Worm (Caenorhabditis elegans): Measurements from ENCODE around the gene srbc-10.
"Not testable (repeated sequence)": the region's sequence is repeated elsewhere in the genome, so short reads cannot be mapped to it uniquely, and the experiment has no call there.

The srbc-10 gene

DNA sequence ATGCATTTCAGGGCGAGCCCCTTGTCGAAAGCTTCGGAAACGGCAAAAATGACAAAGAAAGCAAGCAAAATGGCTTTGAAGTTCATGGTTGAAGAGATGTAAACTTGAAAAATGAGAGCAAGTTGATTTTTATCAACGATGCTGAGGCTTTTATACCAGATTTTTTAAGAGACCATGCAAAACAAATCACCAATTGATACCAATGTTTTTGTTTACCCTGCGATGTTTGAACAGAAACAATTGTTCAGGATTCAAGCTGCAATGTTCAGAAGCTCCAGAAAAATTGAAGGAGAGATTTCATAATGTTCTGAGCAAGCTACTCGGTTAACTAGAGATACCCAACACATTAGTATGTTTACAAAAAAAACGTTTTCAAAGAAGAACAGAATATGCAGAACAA is 29.5 kb upstream of the srbc-10 start, which contains the start of gene C54F6.15:
TSS of gene C54F6.15 (minus strand) at position 101 of the 400 bp plus-strand sequence.
- TF ChIP-seq cog-1 (tag; optimal IDR thresholded peaks at IDR 0.05) (no peak), T22C8.4 (GFP tag; IDR thresholded peaks at IDR 0.05) (no peak), med-1 (GFP tag; optimal IDR thresholded peaks at IDR 0.05; ENCODE audit: insufficient read depth) (no peak), tab-1 (GFP tag; IDR thresholded peaks at IDR 0.05) (no peak), ztf-29 (GFP tag; IDR thresholded peaks at IDR 0.05) (no peak), flt-1 (GFP tag; IDR thresholded peaks at IDR 0.05) (no peak), ztf-23 (GFP tag; IDR thresholded peaks at IDR 0.05) (no peak), ref-1 (GFP tag; conservative IDR thresholded peaks at IDR 0.05) (no peak), klf-2 (GFP tag; conservative IDR thresholded peaks at IDR 0.05) (no peak)

ce11 chrV:7521304-7521703 is 28.5 kb upstream of the srbc-10 start:
- no peak for TF ChIP-seq ztf-29 (GFP tag; IDR thresholded peaks at IDR 0.05)
- no peak for TF ChIP-seq ztf-23 (GFP tag; IDR thresholded peaks at IDR 0.05)
- TF ChIP-seq tab-1 (GFP tag; IDR thresholded peaks at IDR 0.05) = no peak
- TF ChIP-seq T22C8.4 (GFP tag; IDR thresholded peaks at IDR 0.05) = no peak
- TF ChIP-seq klf-2 (GFP tag; conservative IDR thresholded peaks at IDR 0.05) = no peak
- TF ChIP-seq flt-1 (GFP tag; IDR thresholded peaks at IDR 0.05) = no peak
- no peak for TF ChIP-seq cog-1 (tag; optimal IDR thresholded peaks at IDR 0.05)

- TF ChIP-seq cog-1 (tag; optimal IDR thresholded peaks at IDR 0.05) (no peak), flt-1 (GFP tag; IDR thresholded peaks at IDR 0.05) (no peak), tab-1 (GFP tag; IDR thresholded peaks at IDR 0.05) (no peak), klf-2 (GFP tag; conservative IDR thresholded peaks at IDR 0.05) (no peak), ref-1 (GFP tag; conservative IDR thresholded peaks at IDR 0.05) (no peak), ztf-23 (GFP tag; IDR thresholded peaks at IDR 0.05) (no peak), T22C8.4 (GFP tag; IDR thresholded peaks at IDR 0.05) (no peak), med-1 (GFP tag; optimal IDR thresholded peaks at IDR 0.05; ENCODE audit: insufficient read depth) (no peak), ztf-29 (GFP tag; IDR thresholded peaks at IDR 0.05) (no peak)
Observed at ce11 chrV:7520077-7520476, 27.3 kb upstream of the srbc-10 start, which contains the start of gene srb-19. srb-19 (minus strand) TSS chrV:7520177.

DNA sequence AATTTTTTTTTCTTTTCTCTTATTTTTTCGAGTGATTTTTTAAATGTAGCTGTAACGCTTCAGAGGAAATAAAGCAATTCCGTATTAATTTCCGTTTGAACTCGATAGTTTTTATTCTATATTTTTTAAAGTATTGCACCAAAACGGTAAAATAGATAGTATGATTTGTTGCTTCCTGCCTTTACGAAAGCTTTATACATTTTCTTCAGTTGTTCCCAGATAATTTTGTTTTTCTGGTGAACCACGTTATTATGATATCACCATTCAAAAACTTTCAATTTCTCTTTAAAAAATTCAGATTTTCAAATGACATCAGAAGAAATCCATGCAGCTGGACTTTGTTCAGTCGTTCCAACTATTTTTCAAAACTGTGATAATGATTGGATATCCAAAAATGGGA is 22.1 kb upstream of the srbc-10 start, which contains the start of gene srb-18:
TSS of gene srb-18 (plus strand) at position 301 of the 400 bp plus-strand sequence.
- TF ChIP-seq med-1 (GFP tag; optimal IDR thresholded peaks at IDR 0.05; ENCODE audit: insufficient read depth) = no peak
- TF ChIP-seq cog-1 (tag; optimal IDR thresholded peaks at IDR 0.05) = no peak
- no peak for TF ChIP-seq klf-2 (GFP tag; conservative IDR thresholded peaks at IDR 0.05)
- TF ChIP-seq ztf-29 (GFP tag; IDR thresholded peaks at IDR 0.05) = no peak
- no peak for TF ChIP-seq tab-1 (GFP tag; IDR thresholded peaks at IDR 0.05)

DNA sequence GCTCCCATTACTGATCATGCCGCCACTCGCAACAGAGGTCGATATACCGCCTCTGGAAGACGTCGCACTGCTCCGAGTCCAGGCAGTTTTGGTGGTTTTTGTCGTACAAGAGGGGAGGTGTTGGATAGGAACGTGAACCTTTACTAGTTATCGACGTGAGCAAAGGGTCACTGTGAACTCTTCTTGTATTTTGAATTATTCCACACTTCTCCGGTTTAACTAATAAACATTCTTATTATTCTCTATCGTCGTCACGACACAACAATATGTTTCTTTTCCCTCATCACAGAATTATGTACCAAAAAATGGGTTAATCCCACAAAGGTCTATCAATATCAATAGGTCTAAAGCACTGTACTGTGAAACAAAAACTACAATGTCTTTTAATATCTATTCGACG is 18.6 kb upstream of the srbc-10 start, which contains the start of gene nhr-171:
TSS of gene nhr-171 (plus strand) at position 301 of the 400 bp plus-strand sequence.
- TF ChIP-seq cog-1 (tag; optimal IDR thresholded peaks at IDR 0.05); tab-1 (GFP tag; IDR thresholded peaks at IDR 0.05); flt-1 (GFP tag; IDR thresholded peaks at IDR 0.05): not testable (repeated sequence)

- TF ChIP-seq ref-1 (GFP tag; conservative IDR thresholded peaks at IDR 0.05) (no peak), ztf-29 (GFP tag; IDR thresholded peaks at IDR 0.05) (no peak), cog-1 (tag; optimal IDR thresholded peaks at IDR 0.05) (no peak), T22C8.4 (GFP tag; IDR thresholded peaks at IDR 0.05) (no peak), klf-2 (GFP tag; conservative IDR thresholded peaks at IDR 0.05) (no peak), med-1 (GFP tag; optimal IDR thresholded peaks at IDR 0.05; ENCODE audit: insufficient read depth) (no peak), flt-1 (GFP tag; IDR thresholded peaks at IDR 0.05) (no peak), ztf-23 (GFP tag; IDR thresholded peaks at IDR 0.05) (no peak), tab-1 (GFP tag; IDR thresholded peaks at IDR 0.05) (no peak)
Observed at ce11 chrV:7508566-7509044, 15.8 kb upstream of the srbc-10 start, which contains the start of the genes str-31 and nhr-172. str-31 (minus strand) TSS chrV:7508666. nhr-172 (plus strand) TSS chrV:7508994.

DNA sequence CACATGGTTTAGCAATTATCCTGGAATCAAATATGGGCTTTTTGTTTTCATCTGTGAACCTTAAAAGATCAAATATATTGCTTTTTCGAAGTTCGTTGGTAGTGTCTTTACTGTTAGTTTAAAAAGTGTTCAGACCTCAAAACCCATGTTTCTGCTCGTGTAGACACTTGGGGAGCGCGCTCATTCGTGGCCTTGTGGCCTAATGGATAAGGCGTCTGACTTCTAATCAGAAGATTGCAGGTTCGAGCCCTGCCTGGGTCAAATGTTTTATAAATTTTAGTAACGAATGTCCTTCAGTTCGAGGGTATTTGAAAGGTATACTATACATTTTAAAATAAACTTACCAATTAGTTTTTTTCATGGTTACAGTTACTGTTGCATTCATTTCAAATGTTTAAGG is 13.4 kb upstream of the srbc-10 start:
- TF ChIP-seq tab-1 (GFP tag; IDR thresholded peaks at IDR 0.05) = no peak
- TF ChIP-seq T22C8.4 (GFP tag; IDR thresholded peaks at IDR 0.05) = no peak
- no peak for TF ChIP-seq klf-2 (GFP tag; conservative IDR thresholded peaks at IDR 0.05)
- no peak for TF ChIP-seq ztf-23 (GFP tag; IDR thresholded peaks at IDR 0.05)
- no peak for TF ChIP-seq med-1 (GFP tag; optimal IDR thresholded peaks at IDR 0.05; ENCODE audit: insufficient read depth)
- TF ChIP-seq cog-1 (tag; optimal IDR thresholded peaks at IDR 0.05) = no peak
- TF ChIP-seq flt-1 (GFP tag; IDR thresholded peaks at IDR 0.05) = no peak
- no peak for TF ChIP-seq ref-1 (GFP tag; conservative IDR thresholded peaks at IDR 0.05)
- TF ChIP-seq ztf-29 (GFP tag; IDR thresholded peaks at IDR 0.05) = no peak

DNA sequence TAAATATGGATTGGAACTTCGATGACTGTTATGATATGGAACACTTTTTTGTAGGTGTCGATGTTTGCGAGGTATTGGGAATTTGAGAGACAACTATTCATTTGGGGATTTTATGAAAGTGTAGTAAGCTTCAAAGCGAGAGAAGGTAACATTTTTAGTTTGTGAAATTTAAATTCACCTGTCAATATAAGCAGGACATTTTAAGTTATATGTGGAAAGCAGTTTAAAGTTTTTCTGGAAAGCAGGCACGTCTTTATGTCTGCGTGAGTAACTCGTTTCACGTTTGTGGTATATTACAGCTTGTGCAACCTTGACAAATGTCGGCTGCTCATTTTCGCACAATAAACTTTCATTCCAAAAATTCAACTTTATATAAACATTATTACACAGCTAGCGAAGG is 11.4 kb upstream of the srbc-10 start, which contains the start of gene srh-229:
TSS of gene srh-229 (minus strand) at position 101 of the 400 bp plus-strand sequence.
- TF ChIP-seq T22C8.4 (GFP tag; IDR thresholded peaks at IDR 0.05) (no peak), klf-2 (GFP tag; conservative IDR thresholded peaks at IDR 0.05) (no peak), ztf-29 (GFP tag; IDR thresholded peaks at IDR 0.05) (no peak), ref-1 (GFP tag; conservative IDR thresholded peaks at IDR 0.05) (no peak), med-1 (GFP tag; optimal IDR thresholded peaks at IDR 0.05; ENCODE audit: insufficient read depth) (no peak), tab-1 (GFP tag; IDR thresholded peaks at IDR 0.05) (no peak), cog-1 (tag; optimal IDR thresholded peaks at IDR 0.05) (no peak), flt-1 (GFP tag; IDR thresholded peaks at IDR 0.05) (no peak), ztf-23 (GFP tag; IDR thresholded peaks at IDR 0.05) (no peak)

- no peak for TF ChIP-seq tab-1 (GFP tag; IDR thresholded peaks at IDR 0.05)
- TF ChIP-seq flt-1 (GFP tag; IDR thresholded peaks at IDR 0.05) = no peak
- TF ChIP-seq T22C8.4 (GFP tag; IDR thresholded peaks at IDR 0.05) = no peak
- TF ChIP-seq ztf-23 (GFP tag; IDR thresholded peaks at IDR 0.05) = no peak
- no peak for TF ChIP-seq klf-2 (GFP tag; conservative IDR thresholded peaks at IDR 0.05)
- no peak for TF ChIP-seq cog-1 (tag; optimal IDR thresholded peaks at IDR 0.05)
- no peak for TF ChIP-seq med-1 (GFP tag; optimal IDR thresholded peaks at IDR 0.05; ENCODE audit: insufficient read depth)
- TF ChIP-seq ref-1 (GFP tag; conservative IDR thresholded peaks at IDR 0.05) = no peak
- TF ChIP-seq ztf-29 (GFP tag; IDR thresholded peaks at IDR 0.05) = no peak
Observed at ce11 chrV:7501194-7501593, 8.4 kb upstream of the srbc-10 start.

DNA sequence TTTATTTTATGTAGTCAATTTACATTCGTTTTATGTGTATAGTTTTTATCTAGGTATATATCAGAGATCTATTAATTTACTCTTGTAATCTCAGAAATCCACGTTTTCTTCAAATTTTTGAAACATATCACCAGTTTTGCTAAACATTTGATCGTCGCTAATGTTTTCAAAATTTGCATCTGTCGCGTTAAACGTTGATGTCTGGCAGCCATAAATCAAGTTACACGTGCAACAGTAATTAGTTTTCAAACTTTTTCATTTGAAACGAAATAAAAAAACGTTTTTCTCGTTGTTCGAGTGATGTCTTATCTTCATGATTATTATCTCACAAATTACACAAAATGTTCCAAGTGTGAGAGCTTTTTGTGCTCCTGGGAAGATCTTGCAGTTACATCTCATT is 4.6 kb upstream of the srbc-10 start, which contains the start of gene srh-79:
TSS of gene srh-79 (plus strand) at position 301 of the 400 bp plus-strand sequence.
- TF ChIP-seq tab-1 (GFP tag; IDR thresholded peaks at IDR 0.05) = no peak
- no peak for TF ChIP-seq flt-1 (GFP tag; IDR thresholded peaks at IDR 0.05)
- no peak for TF ChIP-seq ztf-29 (GFP tag; IDR thresholded peaks at IDR 0.05)
- TF ChIP-seq med-1 (GFP tag; optimal IDR thresholded peaks at IDR 0.05; ENCODE audit: insufficient read depth) = no peak
- TF ChIP-seq T22C8.4 (GFP tag; IDR thresholded peaks at IDR 0.05) = no peak
- no peak for TF ChIP-seq ztf-23 (GFP tag; IDR thresholded peaks at IDR 0.05)
- TF ChIP-seq cog-1 (tag; optimal IDR thresholded peaks at IDR 0.05) = no peak
